Worm (Caenorhabditis elegans) whole organism, L3 larva: ENCODE measurements around the gene K03B8.6.

Experiments
- R02D3.7 ChIP-seq: fragments of 150-350 bp; optimal IDR thresholded peaks from 2 replicates; lab custom pipeline; 2014; ENCODE audit warnings: missing biosample characterization, missing genetic modification characterization
- ZK546.5 ChIP-seq: sonication (generic microtip); optimal IDR thresholded peaks from 2 replicates; lab custom pipeline; 2017; ENCODE audit warnings: missing biosample characterization, missing genetic modification characterization
- aly-2 ChIP-seq: fragments of 150-350 bp; optimal IDR thresholded peaks from 2 replicates; lab custom pipeline; 2014; ENCODE audit warnings: missing biosample characterization, missing genetic modification characterization
- ama-1 ChIP-seq: fragments of 150-350 bp; optimal IDR thresholded peaks from 2 replicates; lab custom pipeline; 2018
- ceh-16 ChIP-seq: sonication (generic microtip); optimal IDR thresholded peaks from 2 replicates; lab custom pipeline; 2017; ENCODE audit warnings: missing biosample characterization, missing genetic modification characterization
- ceh-28 ChIP-seq: fragments of 150-350 bp; optimal IDR thresholded peaks from 2 replicates; lab custom pipeline; 2014; ENCODE audit warnings: missing biosample characterization, missing genetic modification reagents, missing genetic modification characterization
- ceh-82 ChIP-seq: fragments of 150-350 bp; optimal IDR thresholded peaks from 2 replicates; lab custom pipeline; 2014; ENCODE audit warnings: missing biosample characterization, missing genetic modification characterization
- ceh-9 ChIP-seq: sonication (generic microtip); optimal IDR thresholded peaks from 2 replicates; lab custom pipeline; 2018; ENCODE audit warnings: missing biosample characterization, missing genetic modification characterization
- daf-12 ChIP-seq: fragments of 150-350 bp; optimal IDR thresholded peaks from 2 replicates; lab custom pipeline; 2014; ENCODE audit warnings: missing biosample characterization, missing genetic modification reagents, missing genetic modification characterization
- elt-1 ChIP-seq: fragments of 150-350 bp; optimal IDR thresholded peaks from 2 replicates; lab custom pipeline; 2014; ENCODE audit warnings: missing biosample characterization, missing genetic modification characterization
- elt-2 ChIP-seq: sonication (generic microtip); optimal IDR thresholded peaks from 2 replicates; lab custom pipeline; 2016; ENCODE audit warnings: missing genetic modification reagents, mild to moderate bottlenecking, missing genetic modification characterization, missing compliant biosample characterization
- elt-3 ChIP-seq, 3 experiments: fragments of 150-350 bp in 1 of 3; sonication (generic microtip) in 2 of 3; optimal IDR thresholded peaks; 2 replicates in 2 of 3; 4 replicates in 1 of 3; lab custom pipeline; 2014 to 2017; ENCODE audit warnings: missing biosample characterization in 3 of 3, missing genetic modification characterization in 3 of 3
- eor-1 ChIP-seq, 2 experiments: fragments of 150-350 bp; optimal IDR thresholded peaks; 2 replicates each; lab custom pipeline; 2014 to 2018; ENCODE audit warnings: missing biosample characterization in 2 of 2, missing genetic modification characterization in 2 of 2
- fkh-10 ChIP-seq: sonication (generic microtip); optimal IDR thresholded peaks from 2 replicates; lab custom pipeline; 2017; ENCODE audit warnings: missing biosample characterization, missing genetic modification reagents, missing genetic modification characterization
- fkh-2 ChIP-seq: fragments of 150-350 bp; optimal IDR thresholded peaks from 2 replicates; lab custom pipeline; 2014; ENCODE audit warnings: missing biosample characterization, missing genetic modification reagents, missing genetic modification characterization
- hmg-11 ChIP-seq: sonication (generic microtip); optimal IDR thresholded peaks from 2 replicates; lab custom pipeline; 2016; ENCODE audit warnings: missing genetic modification characterization, missing compliant biosample characterization
- jun-1 ChIP-seq: fragments of 150-350 bp; optimal IDR thresholded peaks from 2 replicates; lab custom pipeline; 2014; ENCODE audit warnings: missing biosample characterization, missing genetic modification reagents, missing genetic modification characterization
- lin-15B ChIP-seq: fragments of 150-350 bp; optimal IDR thresholded peaks from 2 replicates; lab custom pipeline; 2014; ENCODE audit warnings: missing biosample characterization, missing genetic modification characterization
- lin-39 ChIP-seq: fragments of 150-350 bp; optimal IDR thresholded peaks from 2 replicates; lab custom pipeline; 2018; ENCODE audit warnings: missing biosample characterization, missing genetic modification reagents, missing genetic modification characterization
- mdl-1 ChIP-seq: fragments of 150-350 bp; optimal IDR thresholded peaks from 2 replicates; lab custom pipeline; 2014; ENCODE audit warnings: missing biosample characterization, missing genetic modification characterization
- mml-1 ChIP-seq: fragments of 150-350 bp; sonication (generic microtip); optimal IDR thresholded peaks from 3 replicates; lab custom pipeline; 2014; ENCODE audit warnings: missing biosample characterization, missing genetic modification characterization
- nfya-1 ChIP-seq: sonication (generic microtip); optimal IDR thresholded peaks from 2 replicates; lab custom pipeline; 2017; ENCODE audit warnings: missing genetic modification characterization, mild to moderate bottlenecking, missing compliant biosample characterization, antibody characterized with exemption, moderate library complexity; ENCODE audit not compliant: insufficient read depth
- nhr-11 ChIP-seq: fragments of 150-350 bp; optimal IDR thresholded peaks from 2 replicates; lab custom pipeline; 2014; ENCODE audit warnings: missing biosample characterization, missing genetic modification characterization
- nhr-12 ChIP-seq: fragments of 150-350 bp; optimal IDR thresholded peaks from 2 replicates; lab custom pipeline; 2014; ENCODE audit warnings: missing biosample characterization, missing genetic modification characterization
- nhr-23 ChIP-seq: fragments of 150-350 bp; optimal IDR thresholded peaks from 2 replicates; lab custom pipeline; 2014; ENCODE audit warnings: missing biosample characterization, missing genetic modification reagents, missing genetic modification characterization
- nhr-25 ChIP-seq: sonication (generic microtip); optimal IDR thresholded peaks from 2 replicates; lab custom pipeline; 2017; ENCODE audit warnings: missing biosample characterization, missing genetic modification characterization
- nhr-43 ChIP-seq: sonication (generic microtip); optimal IDR thresholded peaks from 2 replicates; lab custom pipeline; 2016; ENCODE audit warnings: mild to moderate bottlenecking, missing genetic modification characterization, missing compliant biosample characterization; ENCODE audit not compliant: poor library complexity, severe bottlenecking
- nhr-67 ChIP-seq: fragments of 150-350 bp; optimal IDR thresholded peaks from 2 replicates; lab custom pipeline; 2014; ENCODE audit warnings: missing biosample characterization, missing genetic modification characterization
- nhr-76 ChIP-seq: fragments of 150-350 bp; sonication (generic microtip); optimal IDR thresholded peaks from 5 replicates; lab custom pipeline; 2014; ENCODE audit warnings: missing biosample characterization, missing genetic modification characterization
- nhr-77 ChIP-seq: fragments of 150-350 bp; optimal IDR thresholded peaks from 2 replicates; lab custom pipeline; 2014; ENCODE audit warnings: missing biosample characterization, missing genetic modification characterization
- sea-2 ChIP-seq: fragments of 150-350 bp; sonication (generic microtip); optimal IDR thresholded peaks from 4 replicates; lab custom pipeline; 2014; ENCODE audit warnings: missing biosample characterization, missing genetic modification reagents, missing genetic modification characterization
- skn-1 ChIP-seq: fragments of 150-350 bp; optimal IDR thresholded peaks from 2 replicates; lab custom pipeline; 2014; ENCODE audit warnings: missing biosample characterization, missing genetic modification characterization
- tbx-2 ChIP-seq: sonication (generic microtip); optimal IDR thresholded peaks from 2 replicates; lab custom pipeline; 2016; ENCODE audit warnings: mild to moderate bottlenecking, missing genetic modification characterization, missing compliant biosample characterization
- unc-39 ChIP-seq: sonication (generic microtip); optimal IDR thresholded peaks from 4 replicates; lab custom pipeline; 2017; ENCODE audit warnings: missing biosample characterization, missing genetic modification characterization
- unc-62 ChIP-seq: fragments of 150-350 bp; sonication (generic microtip); optimal IDR thresholded peaks from 4 replicates; lab custom pipeline; 2014; ENCODE audit warnings: missing biosample characterization, missing genetic modification reagents, missing genetic modification characterization
- zag-1 ChIP-seq: fragments of 150-350 bp; optimal IDR thresholded peaks from 2 replicates; lab custom pipeline; 2014; ENCODE audit warnings: missing biosample characterization, missing genetic modification characterization
- ztf-11 ChIP-seq: fragments of 150-350 bp; optimal IDR thresholded peaks from 2 replicates; lab custom pipeline; 2014; ENCODE audit warnings: missing biosample characterization, missing genetic modification characterization

K03B8.6 gene

DNA sequence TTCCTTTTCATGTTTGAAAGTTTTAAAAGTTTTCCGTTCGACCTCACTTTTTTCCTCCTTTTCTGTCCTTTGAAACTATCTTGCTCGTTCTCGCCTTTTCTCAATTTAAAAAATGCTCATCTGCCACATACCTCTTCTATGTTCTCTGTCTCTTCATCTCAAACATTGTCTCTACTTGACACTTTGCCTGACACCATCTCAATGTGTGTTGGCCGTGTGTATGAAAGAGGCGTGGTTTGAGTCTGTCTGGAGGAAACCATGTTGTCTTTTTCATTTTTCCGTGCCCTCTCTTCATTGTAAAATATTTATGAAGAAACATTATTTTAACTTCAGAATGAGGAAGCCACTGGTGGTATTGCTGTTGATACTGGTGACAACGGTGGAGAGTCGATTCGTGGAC is at the start of gene K03B8.6:
Gene K03B8.6 (plus strand): TSS at position 334 of the 400 bp plus-strand sequence.
- no peak for TF ChIP-seq ceh-9 (tag; lab: Kevin White, UChicago)
- TF ChIP-seq zag-1 (tag; lab: Kevin White, UChicago), result no peak
- TF ChIP-seq aly-2 (tag; lab: Kevin White, UChicago), result no peak
- no peak for TF ChIP-seq nhr-23
- TF ChIP-seq mml-1, result no peak
- TF ChIP-seq ama-1 (lab: Kevin White, UChicago), result no peak
- TF ChIP-seq nhr-11 (tag; lab: Kevin White, UChicago), result no peak
- no peak for TF ChIP-seq nhr-76
- no peak for TF ChIP-seq jun-1 (tag; lab: Kevin White, UChicago)
- TF ChIP-seq ceh-28 (tag; lab: Kevin White, UChicago), result no peak
- no peak for TF ChIP-seq lin-39 (tag; lab: Kevin White, UChicago)
- TF ChIP-seq mdl-1 (tag; lab: Kevin White, UChicago), result no peak
- no peak for TF ChIP-seq ztf-11 (tag; lab: Kevin White, UChicago)
- TF ChIP-seq elt-2 (tag; lab: Kevin White, UChicago), result no peak
- no peak for TF ChIP-seq nhr-12 (tag; lab: Kevin White, UChicago)
- no peak for TF ChIP-seq skn-1 (tag; lab: Kevin White, UChicago)

DNA sequence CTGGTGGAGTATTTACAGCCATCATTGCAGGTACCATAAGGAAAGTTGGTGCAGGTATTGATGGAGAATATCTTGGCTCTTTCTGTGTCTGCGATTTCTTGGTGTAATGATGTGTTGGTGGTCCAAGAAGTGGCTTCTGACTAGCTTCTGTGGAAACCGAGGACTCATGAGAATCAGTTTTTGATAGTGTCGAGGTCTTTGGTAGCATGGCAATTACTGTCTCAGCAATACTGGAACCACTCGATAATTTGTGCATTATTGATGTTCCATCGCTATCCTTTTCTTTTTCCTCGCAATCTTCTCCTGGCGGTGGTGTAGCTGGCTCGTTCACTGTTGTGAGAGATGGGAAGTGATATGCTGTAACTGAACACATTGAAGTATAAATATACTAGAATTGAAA is 43.8 kb upstream of the K03B8.6 start:
- TF ChIP-seq nhr-11 (tag; lab: Kevin White, UChicago) (no peak), nfya-1 (tag; lab: Kevin White, UChicago) (no peak), eor-1 (tag; optimal IDR thresholded peaks at IDR 0.05; lab: Kevin White, UChicago) (no peak), ceh-28 (tag; lab: Kevin White, UChicago) (no peak), daf-12 (tag; lab: Kevin White, UChicago) (no peak)
- TF ChIP-seq, all 47 proteins: peak for 0

DNA sequence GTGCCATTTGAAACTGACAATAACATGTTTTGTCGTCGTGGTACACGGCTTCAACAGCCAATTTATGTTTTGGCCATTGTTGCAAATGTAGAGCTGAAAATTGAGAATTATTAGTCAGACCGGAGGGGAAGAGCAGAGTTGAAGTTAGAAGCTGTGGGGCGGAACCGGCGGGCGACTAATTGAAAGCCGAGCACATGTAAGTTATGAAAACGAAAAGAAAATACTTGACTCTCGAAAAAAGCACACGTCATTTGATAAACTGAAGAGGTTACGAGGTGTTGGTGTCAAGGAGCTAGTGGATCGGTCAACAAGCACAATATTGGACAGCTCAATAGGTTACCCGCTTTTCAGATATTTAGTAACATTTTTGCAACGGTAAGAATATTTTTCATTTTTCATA is 41.3 kb upstream of the K03B8.6 start, which contains the start of gene dop-5:
Gene dop-5 (minus strand): TSS at position 101 of the 400 bp plus-strand sequence.
- TF ChIP-seq sea-2 (no peak), elt-2 (tag; lab: Kevin White, UChicago) (no peak)

DNA sequence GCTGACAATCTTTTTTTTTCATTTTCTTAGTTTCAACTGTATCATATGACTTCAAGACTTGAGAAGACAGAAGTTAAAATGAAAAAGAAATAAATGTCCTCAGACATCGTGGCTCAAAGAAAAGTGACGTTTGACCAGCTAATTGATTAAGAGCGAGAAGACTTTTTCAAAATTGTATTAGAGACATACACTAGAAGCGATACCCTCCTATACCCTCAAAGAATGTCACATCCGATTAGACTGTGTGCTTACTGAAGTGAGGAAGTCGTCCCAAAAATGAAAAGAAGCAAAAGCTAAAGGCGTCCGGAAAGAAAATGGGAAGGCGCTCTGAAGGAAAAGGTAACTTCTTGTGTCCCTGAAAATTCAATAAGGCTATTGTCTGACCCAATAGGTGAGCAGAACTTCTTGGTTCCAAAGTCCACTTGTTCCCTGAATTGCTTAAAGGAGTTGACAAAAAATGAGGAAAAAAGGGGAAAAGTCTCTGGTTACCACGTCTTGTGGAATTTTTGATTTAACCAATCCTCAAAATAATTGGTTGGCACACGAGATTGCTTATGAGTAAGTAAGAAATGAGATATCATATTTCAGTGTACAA is 35.0 kb upstream of the K03B8.6 start:
- no peak for TF ChIP-seq hmg-11 (tag; lab: Kevin White, UChicago)
- TF ChIP-seq elt-1, result no peak
- TF ChIP-seq ZK546.5 (tag; lab: Kevin White, UChicago), result no peak
- TF ChIP-seq nhr-23, result no peak
- TF ChIP-seq nhr-67 (tag; lab: Kevin White, UChicago), result no peak
- TF ChIP-seq fkh-10 (GFP tag; lab: Kevin White, UChicago), result no peak
- TF ChIP-seq nhr-77 (tag; lab: Kevin White, UChicago), result no peak
- no peak for TF ChIP-seq unc-62 (GFP tag; lab: Kevin White, UChicago)
- no peak for TF ChIP-seq R02D3.7 (tag; lab: Kevin White, UChicago)
- no peak for TF ChIP-seq daf-12 (tag; lab: Kevin White, UChicago)
- TF ChIP-seq unc-39, result no peak
- TF ChIP-seq ceh-16 (tag; lab: Kevin White, UChicago), result no peak
- no peak for TF ChIP-seq aly-2 (tag; lab: Kevin White, UChicago)
- no peak for TF ChIP-seq ceh-82 (tag; lab: Kevin White, UChicago)
- TF ChIP-seq tbx-2 (tag; lab: Kevin White, UChicago), result no peak
- TF ChIP-seq nhr-25 (tag; lab: Kevin White, UChicago), result no peak
- TF ChIP-seq ceh-9 (tag; lab: Kevin White, UChicago), result no peak
- TF ChIP-seq elt-3 (tag; optimal IDR thresholded peaks at IDR 0.05; lab: Kevin White, UChicago), result no peak
- no peak for TF ChIP-seq lin-15B (tag; lab: Kevin White, UChicago)

DNA sequence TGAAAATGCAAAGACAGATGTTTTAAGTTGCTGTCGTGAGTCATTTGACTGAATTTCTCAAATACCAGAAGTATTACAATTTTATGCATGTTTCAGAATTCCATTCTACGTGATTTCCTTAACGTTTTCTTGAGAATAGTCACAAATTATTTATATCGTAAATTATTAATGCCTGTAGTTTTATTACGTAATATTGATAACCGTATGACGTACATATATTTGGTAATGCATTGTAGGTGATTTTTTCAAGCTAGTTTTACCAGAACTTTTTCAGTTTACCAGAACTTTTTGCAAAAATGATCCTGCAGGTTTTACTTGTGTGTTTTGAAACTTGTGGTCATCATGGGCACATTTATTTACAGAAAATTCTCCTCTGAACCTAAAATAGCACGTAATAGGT is 33.5 kb upstream of the K03B8.6 start:
- TF ChIP-seq fkh-2 (tag; lab: Kevin White, UChicago), result no peak
- no peak for TF ChIP-seq nhr-43 (tag; lab: Kevin White, UChicago)
- no peak for TF ChIP-seq mdl-1 (tag; lab: Kevin White, UChicago)
- TF ChIP-seq hmg-11 (tag; lab: Kevin White, UChicago), result no peak
- TF ChIP-seq nhr-77 (tag; lab: Kevin White, UChicago), result no peak
